Fruit fly (Drosophila melanogaster): ENCODE measurements around the gene pn.
A peak's percentile ranks its signal among the peaks of the same experiment; 100 is the strongest.

DNA sequence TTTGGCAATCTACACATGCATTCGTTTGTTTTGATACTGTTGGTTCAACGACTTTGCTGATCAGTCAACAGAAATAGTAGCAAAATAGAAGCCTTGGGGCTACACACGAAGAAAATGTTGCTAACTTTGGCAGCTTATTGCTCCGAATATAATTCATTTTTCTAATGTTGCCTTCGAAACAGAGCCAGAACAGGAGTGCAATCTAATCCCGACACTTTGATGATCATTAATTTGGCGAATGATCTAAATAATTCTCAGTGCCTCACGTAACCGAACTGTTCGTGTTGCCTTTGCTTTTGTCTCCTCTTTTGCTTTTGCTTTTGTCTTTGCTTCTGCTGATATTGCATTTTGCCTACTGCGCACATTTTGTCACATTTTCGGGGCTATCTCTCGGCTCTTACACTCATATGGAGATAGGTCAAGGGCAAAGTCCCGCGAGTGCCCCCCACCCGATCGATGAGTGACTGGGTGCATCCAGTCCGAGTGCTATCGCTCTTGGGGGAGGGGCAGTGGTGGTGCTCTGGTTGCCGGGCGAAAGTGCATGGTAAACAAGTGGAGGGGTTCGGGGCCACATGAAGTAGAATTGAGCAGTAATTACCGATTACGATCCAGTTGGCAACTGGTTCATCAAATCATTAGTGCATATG lies 15.2 kb downstream of the pn start:
- TF ChIP-seq kay (GFP tag; ENCODE audit: borderline replicate concordance): no peak
- TF ChIP-seq Clk (GFP tag; optimal IDR thresholded peaks at IDR 0.05): no peak
- TF ChIP-seq CG33017 (tag; optimal IDR thresholded peaks at IDR 0.05): no peak
- TF ChIP-seq CG5204 (GFP tag; optimal IDR thresholded peaks at IDR 0.05): no peak
- peak; percentile 90 for TF ChIP-seq bab1 (GFP tag; optimal IDR thresholded peaks at IDR 0.05)
- TF ChIP-seq CG11617 (GFP tag; optimal IDR thresholded peaks at IDR 0.05): peak; percentile 25
- peak; percentile 90 for TF ChIP-seq tj (GFP tag; optimal IDR thresholded peaks at IDR 0.05)
- peak; percentile 71 for TF ChIP-seq CG14711 (tag; optimal IDR thresholded peaks at IDR 0.05)
- no peak for TF ChIP-seq ovo (GFP tag; optimal IDR thresholded peaks at IDR 0.05)
- TF ChIP-seq CG12768 (GFP tag; optimal IDR thresholded peaks at IDR 0.05): no peak
- no peak for TF ChIP-seq toe (GFP tag; optimal IDR thresholded peaks at IDR 0.05)
